Fruit fly (Drosophila melanogaster): ENCODE data around the gene beg.

Gene beg

dm6 chr3L:17035492-17035891 lies at the start of gene beg:
beg (plus strand) TSS chr3L:17035668.
- TF ChIP-seq CTCF (optimal IDR thresholded peaks at IDR 0.05): no peak
- TF ChIP-seq CG8478 (optimal IDR thresholded peaks at IDR 0.05): no peak

- TF ChIP-seq CG8478 (optimal IDR thresholded peaks at IDR 0.05) (no peak), CTCF (optimal IDR thresholded peaks at IDR 0.05) (no peak)
Observed at dm6 chr3L:16986062-16987013, 49.1 kb upstream of the beg start.

- TF ChIP-seq CG8478 (optimal IDR thresholded peaks at IDR 0.05) (no peak), CTCF (optimal IDR thresholded peaks at IDR 0.05) (no peak)
Observed at dm6 chr3L:16987347-16987746, 48.1 kb upstream of the beg start.

dm6 chr3L:16988526-16988925 lies 46.9 kb upstream of the beg start:
- no peak for TF ChIP-seq CG8478 (optimal IDR thresholded peaks at IDR 0.05)
- no peak for TF ChIP-seq CTCF (optimal IDR thresholded peaks at IDR 0.05)

dm6 chr3L:16989169-16989568 lies 46.3 kb upstream of the beg start:
- TF ChIP-seq CTCF (optimal IDR thresholded peaks at IDR 0.05) (no peak), CG8478 (optimal IDR thresholded peaks at IDR 0.05) (no peak)

dm6 chr3L:16994805-16995204 lies 40.7 kb upstream of the beg start:
- TF ChIP-seq CTCF (optimal IDR thresholded peaks at IDR 0.05) (no peak), CG8478 (optimal IDR thresholded peaks at IDR 0.05) (no peak)

- TF ChIP-seq CG8478 (optimal IDR thresholded peaks at IDR 0.05): no peak
Observed at dm6 chr3L:17000289-17000688, 35.2 kb upstream of the beg start.

dm6 chr3L:17001055-17001454 lies 34.4 kb upstream of the beg start:
- TF ChIP-seq CTCF (optimal IDR thresholded peaks at IDR 0.05) (no peak), CG8478 (optimal IDR thresholded peaks at IDR 0.05) (no peak)

- TF ChIP-seq CTCF (optimal IDR thresholded peaks at IDR 0.05) (no peak), CG8478 (optimal IDR thresholded peaks at IDR 0.05) (no peak)
Observed at dm6 chr3L:17002140-17002849, 33.2 kb upstream of the beg start.

dm6 chr3L:17003251-17004171 lies 32.0 kb upstream of the beg start:
- TF ChIP-seq CG8478 (optimal IDR thresholded peaks at IDR 0.05) (no peak), CTCF (optimal IDR thresholded peaks at IDR 0.05) (no peak)

- TF ChIP-seq CG8478 (optimal IDR thresholded peaks at IDR 0.05) (no peak), CTCF (optimal IDR thresholded peaks at IDR 0.05) (no peak)
Observed at dm6 chr3L:17004218-17004759, 31.2 kb upstream of the beg start.

- TF ChIP-seq CTCF (optimal IDR thresholded peaks at IDR 0.05) (no peak), CG8478 (optimal IDR thresholded peaks at IDR 0.05) (no peak)
Observed at dm6 chr3L:17004765-17005414, 30.6 kb upstream of the beg start.

dm6 chr3L:17005415-17005796 lies 30.1 kb upstream of the beg start:
- TF ChIP-seq CG8478 (optimal IDR thresholded peaks at IDR 0.05): no peak
- TF ChIP-seq CTCF (optimal IDR thresholded peaks at IDR 0.05): no peak

dm6 chr3L:17006250-17006693 lies 29.2 kb upstream of the beg start:
- TF ChIP-seq CTCF (optimal IDR thresholded peaks at IDR 0.05): no peak
- TF ChIP-seq CG8478 (optimal IDR thresholded peaks at IDR 0.05): no peak
